Worm (Caenorhabditis elegans): ENCODE results near the gene K07B1.7.

K07B1.7 gene

DNA sequence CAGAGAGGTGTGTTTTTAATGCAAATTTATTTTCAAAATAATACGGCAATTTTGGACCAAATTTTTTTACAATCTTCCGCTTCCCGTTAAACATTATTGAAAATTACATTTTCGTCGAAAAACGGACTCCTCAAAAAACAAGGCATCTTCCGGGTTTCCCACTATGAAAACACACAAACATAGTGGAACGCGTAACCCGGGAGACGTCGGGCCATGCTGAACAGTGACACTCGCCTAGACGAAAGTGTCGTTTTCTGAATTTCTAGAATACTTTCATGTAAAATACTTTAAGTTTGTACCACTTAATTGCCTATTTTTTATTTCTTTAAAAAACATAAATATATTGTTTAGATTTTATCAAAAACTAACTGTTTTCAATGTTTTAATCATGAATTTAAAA is 45.2 kb upstream of the K07B1.7 start:
- TF ChIP-seq lin-13 (GFP tag; optimal IDR thresholded peaks at IDR 0.05) (no peak), nhr-77 (tag; optimal IDR thresholded peaks at IDR 0.05) (no peak), snu-23 (GFP tag; optimal IDR thresholded peaks at IDR 0.05) (peak; percentile 22), rnt-1 (tag; optimal IDR thresholded peaks at IDR 0.05) (peak; percentile 47), snpc-4 (tag; optimal IDR thresholded peaks at IDR 0.05) (peak; percentile 97), nhr-47 (tag; optimal IDR thresholded peaks at IDR 0.05) (peak; percentile 32), lin-14 (GFP tag; optimal IDR thresholded peaks at IDR 0.05) (peak; percentile 20), lin-35 (GFP tag; optimal IDR thresholded peaks at IDR 0.05) (no peak), nhr-85 (tag) (peak; percentile 9), grh-1 (GFP tag; IDR thresholded peaks at IDR 0.05) (0 out of 2 replicates have a peak, but pooled peaks have one; percentile 15), nhr-20 (tag; optimal IDR thresholded peaks at IDR 0.05) (no peak), unc-130 (tag; optimal IDR thresholded peaks at IDR 0.05) (no peak), mab-9 (GFP tag; IDR thresholded peaks at IDR 0.05) (no peak), jun-1 (tag; optimal IDR thresholded peaks at IDR 0.05) (no peak), nhr-19 (GFP tag; conservative IDR thresholded peaks at IDR 0.05) (peak; percentile 36; the same call in 1 of the 2 replicates), efl-1 (optimal IDR thresholded peaks at IDR 0.05) (peak in 1 of 2 experiments; percentile 25), efl-1 (GFP tag; optimal IDR thresholded peaks at IDR 0.05 in 1 of 2) (no peak)

DNA sequence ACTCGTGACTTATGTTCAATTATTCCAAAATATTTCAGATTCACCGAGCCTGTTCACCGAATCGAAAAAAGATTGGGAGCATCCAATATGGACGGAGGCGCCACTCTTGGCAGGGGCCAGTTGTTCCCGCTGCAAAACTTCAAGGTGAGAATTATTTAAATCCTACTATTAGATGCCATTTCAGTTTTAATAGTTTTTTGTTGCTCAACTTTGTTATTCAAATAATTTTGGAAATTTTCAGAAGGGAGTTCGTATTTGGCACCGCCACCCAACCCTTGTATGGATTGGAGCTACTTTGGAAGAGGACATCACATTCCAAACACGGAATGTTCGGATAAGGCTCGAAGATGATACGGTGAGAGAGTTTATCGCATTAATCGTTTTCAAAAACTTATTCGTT is 39.4 kb upstream of the K07B1.7 start, which contains the start of gene hum-2:
Gene hum-2 (plus strand): TSS at position 33 of the 400 bp plus-strand sequence.
- TF ChIP-seq hlh-4 (tag; optimal IDR thresholded peaks at IDR 0.05) (no peak), efl-1 (optimal IDR thresholded peaks at IDR 0.05) (no peak), efl-1 (GFP tag; optimal IDR thresholded peaks at IDR 0.05 in 1 of 2) (peak in 1 of 2 experiments; percentile 45), zip-4 (GFP tag; optimal IDR thresholded peaks at IDR 0.05) (no peak)

DNA sequence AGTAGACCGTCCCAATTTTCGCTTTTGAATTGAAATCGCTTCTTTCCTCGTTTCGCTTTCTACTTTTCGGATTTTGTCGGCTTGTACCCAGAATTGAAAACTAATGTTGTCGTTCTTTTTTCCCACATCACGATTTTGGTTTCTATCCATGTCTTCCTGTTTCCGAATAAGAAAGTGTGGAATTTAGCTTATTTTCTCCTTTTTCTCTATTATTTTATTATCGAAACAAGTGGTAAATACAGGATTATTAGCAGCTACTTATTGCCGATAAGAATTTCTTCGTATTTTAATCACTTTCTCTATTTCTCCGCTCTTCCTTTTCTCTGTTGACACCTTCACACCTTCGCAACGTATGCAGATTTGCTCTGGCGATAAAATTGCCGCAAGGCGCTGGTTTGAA is 38.2 kb upstream of the K07B1.7 start:
- no peak for TF ChIP-seq efl-1 (optimal IDR thresholded peaks at IDR 0.05)
- TF ChIP-seq efl-1 (GFP tag; optimal IDR thresholded peaks at IDR 0.05 in 1 of 2): peak in 1 of 2 experiments; percentile 62
- no peak for TF ChIP-seq ceh-90 (tag; optimal IDR thresholded peaks at IDR 0.05)
- peak; percentile 25 for TF ChIP-seq blmp-1 (tag; optimal IDR thresholded peaks at IDR 0.05)
- TF ChIP-seq fkh-4 (tag; optimal IDR thresholded peaks at IDR 0.05; ENCODE audit: borderline replicate concordance): no peak
- TF ChIP-seq C34B4.2 (tag; optimal IDR thresholded peaks at IDR 0.05): no peak
- no peak for TF ChIP-seq isw-1 (GFP tag; IDR thresholded peaks at IDR 0.05)
- no peak for TF ChIP-seq unc-62 (GFP tag; optimal IDR thresholded peaks at IDR 0.05)
- no peak for TF ChIP-seq pqm-1 (tag; optimal IDR thresholded peaks at IDR 0.05)

DNA sequence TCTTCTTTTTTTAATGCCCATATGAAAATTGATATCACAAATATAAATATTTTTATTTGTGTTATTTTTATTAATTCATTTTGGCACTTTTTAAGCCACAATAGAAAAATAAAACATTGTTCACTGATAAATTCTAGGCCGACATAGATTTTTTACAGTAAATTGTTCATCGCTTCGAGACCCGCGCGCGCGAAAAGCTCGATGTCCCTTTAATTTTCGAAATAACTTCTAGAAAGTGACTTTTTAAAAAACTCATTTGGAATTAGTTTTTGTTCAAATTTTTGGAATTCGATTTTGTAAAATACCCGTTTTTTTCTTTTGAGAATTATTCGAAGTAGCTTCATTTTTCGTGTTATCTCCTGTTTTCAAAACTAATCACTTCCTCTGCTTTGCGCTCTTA is 37.6 kb upstream of the K07B1.7 start:
- TF ChIP-seq ets-5 (GFP tag; IDR thresholded peaks at IDR 0.05) (no peak), jun-1 (tag; optimal IDR thresholded peaks at IDR 0.05) (no peak), C34B4.2 (tag; optimal IDR thresholded peaks at IDR 0.05) (no peak), fkh-10 (GFP tag; optimal IDR thresholded peaks at IDR 0.05) (no peak), zag-1 (tag; optimal IDR thresholded peaks at IDR 0.05) (no peak), mep-1 (tag; optimal IDR thresholded peaks at IDR 0.05) (no peak), nhr-47 (tag; optimal IDR thresholded peaks at IDR 0.05) (no peak), nhr-76 (tag; optimal IDR thresholded peaks at IDR 0.05) (no peak), fos-1 (tag; optimal IDR thresholded peaks at IDR 0.05) (no peak), grh-1 (GFP tag; IDR thresholded peaks at IDR 0.05) (no peak), ztf-4 (tag; optimal IDR thresholded peaks at IDR 0.05) (no peak), nhr-19 (GFP tag; conservative IDR thresholded peaks at IDR 0.05) (no peak)

DNA sequence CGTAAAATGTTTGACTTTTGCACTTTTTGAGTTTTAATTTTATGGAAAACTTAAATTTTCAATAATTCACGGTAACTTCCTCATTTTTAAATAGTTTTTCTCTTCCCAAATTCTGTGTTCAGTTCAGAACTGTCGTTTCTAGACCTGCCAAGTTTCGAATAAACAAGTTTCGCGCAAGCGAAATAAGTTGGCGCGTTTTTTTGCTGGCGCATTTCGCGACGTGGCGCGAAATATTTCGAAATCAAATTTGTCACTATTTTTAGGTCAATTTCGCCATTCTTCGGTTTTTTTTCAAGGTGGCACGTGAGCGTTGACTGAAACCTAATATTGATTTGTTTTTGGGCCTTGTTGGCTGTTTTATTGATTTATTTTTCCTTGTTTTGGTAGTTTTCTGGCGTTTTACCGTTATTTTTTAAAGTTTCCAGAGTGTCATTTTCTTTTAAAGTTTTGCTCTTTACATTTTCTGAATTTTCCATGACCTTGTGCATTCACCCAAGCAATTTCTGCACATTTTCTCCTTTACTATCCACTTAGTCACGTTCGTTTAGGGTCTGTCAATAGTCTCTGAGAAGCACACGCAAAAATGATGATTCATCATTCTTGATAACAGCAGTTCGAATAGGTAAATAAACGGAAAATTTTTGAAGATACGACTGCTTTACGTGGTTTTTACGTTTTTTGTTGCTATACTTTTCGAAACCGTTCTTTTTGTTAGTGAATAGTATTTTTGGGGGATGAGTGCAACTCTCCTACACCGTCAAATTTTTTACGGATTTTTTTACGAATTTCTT is 36.0 kb upstream of the K07B1.7 start:
- TF ChIP-seq dpl-1 (GFP tag; optimal IDR thresholded peaks at IDR 0.05) (peak in 2 of 3 experiments; percentile 4 to 15), lin-35 (GFP tag; optimal IDR thresholded peaks at IDR 0.05) (peak in 1 of 2 experiments; percentile 7), irx-1 (tag; optimal IDR thresholded peaks at IDR 0.05) (no peak), unc-86 (tag; optimal IDR thresholded peaks at IDR 0.05) (no peak), ama-1 (optimal IDR thresholded peaks at IDR 0.05) (no peak), egl-27 (tag; optimal IDR thresholded peaks at IDR 0.05) (no peak), efl-1 (optimal IDR thresholded peaks at IDR 0.05) (peak in 1 of 2 experiments; percentile 19), efl-1 (GFP tag; optimal IDR thresholded peaks at IDR 0.05 in 1 of 2) (peak in 1 of 2 experiments; percentile 67)

Measured in whole organism, L1 larva.